Worm (Caenorhabditis elegans) whole organism, L1 larva: ENCODE measurements around the gene nspb-12.
A peak's percentile ranks its signal among the peaks of the same experiment; 100 is the strongest.

Experiments
- C04F5.9 ChIP-seq: sonication (generic microtip); optimal IDR thresholded peaks from 2 replicates; lab custom pipeline; 2016; ENCODE audit warnings: missing genetic modification characterization, missing compliant biosample characterization
- C16A3.4 ChIP-seq: fragments of 150-350 bp; optimal IDR thresholded peaks from 2 replicates; lab custom pipeline; 2014; ENCODE audit warnings: missing biosample characterization, missing genetic modification characterization
- C34B4.2 ChIP-seq: sonication (generic microtip); optimal IDR thresholded peaks from 2 replicates; lab custom pipeline; 2017; ENCODE audit warnings: mild to moderate bottlenecking, missing genetic modification characterization, missing compliant biosample characterization
- aly-2 ChIP-seq: fragments of 150-350 bp; optimal IDR thresholded peaks from 2 replicates; lab custom pipeline; 2014; ENCODE audit warnings: missing biosample characterization, missing genetic modification characterization
- ceh-8 ChIP-seq: fragments of 200-800 bp; sonication (Bioruptor generic); optimal IDR thresholded peaks from 2 replicates; lab custom pipeline; 2018; ENCODE audit warnings: mild to moderate bottlenecking, missing genetic modification characterization, moderate library complexity, missing compliant biosample characterization
- ceh-82 ChIP-seq, 3 experiments: fragments of 150-350 bp in 1 of 3; sonication (generic microtip) in 2 of 3; optimal IDR thresholded peaks; 2 replicates each; lab custom pipeline; 2014 to 2017; ENCODE audit warnings: missing biosample characterization in 3 of 3, missing genetic modification characterization in 3 of 3
- dsc-1 ChIP-seq: sonication (generic microtip); optimal IDR thresholded peaks from 2 replicates; lab custom pipeline; 2016; ENCODE audit warnings: mild to moderate bottlenecking, missing genetic modification characterization, missing compliant biosample characterization
- efl-1 ChIP-seq, 4 experiments: fragments of 150-350 bp; optimal IDR thresholded peaks in 3 of 4; peaks in 1 of 4; 1 replicate in 1 of 4; 2 replicates in 3 of 4; lab custom pipeline; 2014; ENCODE audit warnings: missing biosample characterization in 2 of 4, missing genetic modification characterization in 2 of 4, missing genetic modification reagents in 2 of 4
- efl-3 ChIP-seq: fragments of 200-800 bp; sonication (Bioruptor generic); optimal IDR thresholded peaks from 2 replicates; lab custom pipeline; 2018; ENCODE audit warnings: mild to moderate bottlenecking, missing genetic modification characterization, missing compliant biosample characterization
- egl-13 ChIP-seq: sonication (generic microtip); optimal IDR thresholded peaks from 2 replicates; lab custom pipeline; 2016; ENCODE audit warnings: missing genotype, missing genetic modification reagents, missing genetic modification characterization, missing compliant biosample characterization
- egl-27 ChIP-seq, 2 experiments: fragments of 150-350 bp in 1 of 2; sonication (generic microtip); optimal IDR thresholded peaks; 3 replicates each; lab custom pipeline; 2017 to 2018; ENCODE audit warnings: missing biosample characterization in 2 of 2, missing genetic modification characterization in 2 of 2, missing genetic modification reagents in 2 of 2
- elt-2 ChIP-seq: sonication (generic microtip); optimal IDR thresholded peaks from 2 replicates; lab custom pipeline; 2016; ENCODE audit warnings: missing genetic modification characterization, mild to moderate bottlenecking, inconsistent platforms, missing compliant biosample characterization, missing genetic modification reagents
- ets-5 ChIP-seq: fragments of 200-800 bp; sonication (Bioruptor generic); IDR thresholded peaks from 2 replicates; pipeline ENCODE4 v1.3.6; 2022; ENCODE audit warnings: missing genetic modification characterization, missing compliant biosample characterization
- fkh-10 ChIP-seq: sonication (generic microtip); optimal IDR thresholded peaks from 2 replicates; lab custom pipeline; 2017; ENCODE audit warnings: missing biosample characterization, missing genetic modification reagents, missing genetic modification characterization
- fkh-4 ChIP-seq: sonication (generic microtip); optimal IDR thresholded peaks from 2 replicates; lab custom pipeline; 2016; ENCODE audit warnings: missing compliant biosample characterization, missing genetic modification characterization, borderline replicate concordance
- fos-1 ChIP-seq: fragments of 150-350 bp; optimal IDR thresholded peaks from 2 replicates; lab custom pipeline; 2014; ENCODE audit warnings: missing biosample characterization, missing genetic modification characterization
- irx-1 ChIP-seq: sonication (generic microtip); optimal IDR thresholded peaks from 2 replicates; lab custom pipeline; 2016; ENCODE audit warnings: missing genetic modification characterization, missing compliant biosample characterization
- jun-1 ChIP-seq: fragments of 150-350 bp; optimal IDR thresholded peaks from 2 replicates; lab custom pipeline; 2014; ENCODE audit warnings: missing biosample characterization, missing genetic modification reagents, missing genetic modification characterization
- lin-13 ChIP-seq: fragments of 150-350 bp; optimal IDR thresholded peaks from 2 replicates; lab custom pipeline; 2014; ENCODE audit warnings: missing biosample characterization, missing genetic modification reagents, missing genetic modification characterization
- lin-15B ChIP-seq: fragments of 150-350 bp; sonication (generic microtip); optimal IDR thresholded peaks from 3 replicates; lab custom pipeline; 2014; ENCODE audit warnings: missing biosample characterization, missing genetic modification characterization
- lir-3 ChIP-seq: sonication (generic microtip); optimal IDR thresholded peaks from 2 replicates; lab custom pipeline; 2016; ENCODE audit warnings: mild to moderate bottlenecking, missing genetic modification characterization, moderate library complexity, missing compliant biosample characterization; ENCODE audit not compliant: poor library complexity
- lsy-2 ChIP-seq, 2 experiments: fragments of 150-350 bp; optimal IDR thresholded peaks; 2 replicates each; lab custom pipeline; 2014; ENCODE audit warnings: missing biosample characterization in 2 of 2, missing genetic modification characterization in 2 of 2
- mab-9 ChIP-seq: fragments of 200-800 bp; sonication (Bioruptor generic); IDR thresholded peaks from 2 replicates; pipeline ENCODE4 v1.3.6; 2022; ENCODE audit warnings: missing genetic modification reagents, missing genetic modification characterization, missing compliant biosample characterization
- mdl-1 ChIP-seq, 2 experiments: fragments of 150-350 bp; optimal IDR thresholded peaks; 2 replicates each; lab custom pipeline; 2014 to 2017; ENCODE audit warnings: missing biosample characterization in 2 of 2, missing genetic modification characterization in 2 of 2, inconsistent platforms in 1 of 2
- mep-1 ChIP-seq: fragments of 150-350 bp; optimal IDR thresholded peaks from 2 replicates; lab custom pipeline; 2014; ENCODE audit warnings: missing biosample characterization, missing genetic modification characterization
- nhr-19 ChIP-seq: fragments of 200-800 bp; sonication (Bioruptor generic); conservative IDR thresholded peaks from 2 replicates; pipeline ENCODE4 v1.3.6; 2022; ENCODE audit warnings: missing genetic modification characterization, missing compliant biosample characterization
- nhr-47 ChIP-seq: sonication (generic microtip); optimal IDR thresholded peaks from 2 replicates; lab custom pipeline; 2016; ENCODE audit warnings: mild to moderate bottlenecking, missing genetic modification characterization, moderate library complexity, missing compliant biosample characterization
- nhr-77 ChIP-seq: fragments of 150-350 bp; optimal IDR thresholded peaks from 2 replicates; lab custom pipeline; 2014; ENCODE audit warnings: missing biosample characterization, missing genetic modification characterization
- nhr-84 ChIP-seq: sonication (generic microtip); optimal IDR thresholded peaks from 2 replicates; lab custom pipeline; 2017; ENCODE audit warnings: missing biosample characterization, missing genetic modification characterization
- nhr-85 ChIP-seq: sonication (generic microtip); peaks from one replicate; lab custom pipeline; 2016; ENCODE audit warnings: missing genetic modification characterization, inconsistent platforms, missing compliant biosample characterization
- nhr-90 ChIP-seq: sonication (generic microtip); optimal IDR thresholded peaks from 2 replicates; lab custom pipeline; 2016; ENCODE audit warnings: mild to moderate bottlenecking, missing genetic modification characterization, missing compliant biosample characterization; ENCODE audit not compliant: poor library complexity
- pag-3 ChIP-seq: sonication (generic microtip); optimal IDR thresholded peaks from 2 replicates; lab custom pipeline; 2017; ENCODE audit warnings: missing genetic modification characterization, mild to moderate bottlenecking, missing compliant biosample characterization, antibody characterized with exemption, borderline replicate concordance; ENCODE audit not compliant: insufficient read depth
- pax-3 ChIP-seq: fragments of 200-800 bp; sonication (Bioruptor generic); optimal IDR thresholded peaks from 2 replicates; lab custom pipeline; 2018; ENCODE audit warnings: mild to moderate bottlenecking, missing genetic modification characterization, moderate library complexity, missing compliant biosample characterization
- pqm-1 ChIP-seq: sonication (generic microtip); optimal IDR thresholded peaks from 3 replicates; lab custom pipeline; 2017; ENCODE audit warnings: missing biosample characterization, missing genetic modification characterization
- rnt-1 ChIP-seq: sonication (generic microtip); optimal IDR thresholded peaks from 2 replicates; lab custom pipeline; 2016; ENCODE audit warnings: mild to moderate bottlenecking, missing genetic modification characterization, moderate library complexity, missing compliant biosample characterization
- skn-1 ChIP-seq: fragments of 150-350 bp; optimal IDR thresholded peaks from 2 replicates; lab custom pipeline; 2014; ENCODE audit warnings: missing biosample characterization, missing genetic modification characterization
- snpc-4 ChIP-seq: fragments of 150-350 bp; optimal IDR thresholded peaks from 2 replicates; lab custom pipeline; 2014; ENCODE audit warnings: missing biosample characterization, missing genetic modification characterization
- snu-23 ChIP-seq: sonication (generic microtip); optimal IDR thresholded peaks from 2 replicates; lab custom pipeline; 2016; ENCODE audit warnings: missing genetic modification characterization, missing compliant biosample characterization
- sptf-1 ChIP-seq: fragments of 150-350 bp; optimal IDR thresholded peaks from 2 replicates; lab custom pipeline; 2014; ENCODE audit warnings: missing biosample characterization, missing genetic modification characterization
- tbx-2 ChIP-seq: sonication (generic microtip); optimal IDR thresholded peaks from 2 replicates; lab custom pipeline; 2016; ENCODE audit warnings: missing genetic modification characterization, missing compliant biosample characterization
- tlp-1 ChIP-seq: fragments of 150-350 bp; optimal IDR thresholded peaks from 2 replicates; lab custom pipeline; 2014; ENCODE audit warnings: missing biosample characterization, missing genetic modification characterization
- unc-130 ChIP-seq: fragments of 150-350 bp; optimal IDR thresholded peaks from 2 replicates; lab custom pipeline; 2017; ENCODE audit warnings: missing biosample characterization, missing genetic modification characterization, inconsistent platforms
- unc-98 ChIP-seq: fragments of 200-800 bp; sonication (Bioruptor generic); IDR thresholded peaks from 2 replicates; pipeline ENCODE4 v1.3.6; 2022; ENCODE audit warnings: missing genetic modification characterization, missing compliant biosample characterization
- vab-15 ChIP-seq: sonication (generic microtip); optimal IDR thresholded peaks from 2 replicates; lab custom pipeline; 2017; ENCODE audit warnings: missing genotype, mild to moderate bottlenecking, missing genetic modification characterization, missing compliant biosample characterization
- xbp-1 ChIP-seq: sonication (generic microtip); optimal IDR thresholded peaks from 2 replicates; lab custom pipeline; 2016; ENCODE audit warnings: missing genetic modification characterization, missing compliant biosample characterization
- zag-1 ChIP-seq: fragments of 150-350 bp; optimal IDR thresholded peaks from 2 replicates; lab custom pipeline; 2014; ENCODE audit warnings: missing biosample characterization, missing genetic modification characterization
- zip-4 ChIP-seq: fragments of 200-800 bp; sonication (Bioruptor generic); optimal IDR thresholded peaks from 2 replicates; lab custom pipeline; 2018; ENCODE audit warnings: mild to moderate bottlenecking, missing genetic modification characterization, moderate library complexity, missing compliant biosample characterization
- ztf-11 ChIP-seq, 2 experiments: sonication (generic microtip); optimal IDR thresholded peaks; 2 replicates each; lab custom pipeline; 2016 to 2017; ENCODE audit warnings: missing genetic modification characterization in 2 of 2, missing biosample characterization in 1 of 2, missing compliant biosample characterization in 1 of 2

The nspb-12 gene

ce11 chrIII:5603439-5603986 is 34.9 kb upstream of the nspb-12 start, which contains the start of gene madf-11 (continued):
- peak; percentile 64 for TF ChIP-seq snpc-4 (tag; lab: Kevin White, UChicago)
- TF ChIP-seq nhr-19 (GFP tag; lab: Robert Waterston, UW): peak; percentile 56
- TF ChIP-seq mep-1 (tag; lab: Kevin White, UChicago): peak; percentile 76
- TF ChIP-seq nhr-84 (tag; lab: Kevin White, UChicago): no peak
- no peak for TF ChIP-seq pqm-1 (tag; lab: Kevin White, UChicago)
- peak; percentile 92 for TF ChIP-seq rnt-1 (tag; lab: Kevin White, UChicago)
- TF ChIP-seq nhr-85 (tag; lab: Kevin White, UChicago): peak; percentile 83
- TF ChIP-seq C16A3.4: peak; percentile 49
- peak; percentile 71 for TF ChIP-seq nhr-47 (tag; lab: Kevin White, UChicago)
- peak; percentile 75 for TF ChIP-seq snu-23
- TF ChIP-seq C04F5.9 (tag; lab: Kevin White, UChicago): peak; percentile 29
- TF ChIP-seq elt-2 (tag; lab: Kevin White, UChicago): no peak
- peak; percentile 36 for TF ChIP-seq pax-3 (tag; lab: Kevin White, UChicago)
- TF ChIP-seq fkh-10 (GFP tag; lab: Kevin White, UChicago): peak; percentile 29
- peak; percentile 10 for TF ChIP-seq irx-1
- TF ChIP-seq lir-3 (tag; lab: Kevin White, UChicago): peak; percentile 78

ce11 chrIII:5601999-5602398 is 33.4 kb upstream of the nspb-12 start:
- no peak for TF ChIP-seq vab-15
- TF ChIP-seq egl-27 (tag; optimal IDR thresholded peaks at IDR 0.05; lab: Kevin White, UChicago): no peak
- peak; percentile 57 for TF ChIP-seq xbp-1 (tag; lab: Kevin White, UChicago)
- peak; percentile 72 for TF ChIP-seq jun-1 (tag; lab: Kevin White, UChicago)
- peak; percentile 5 for TF ChIP-seq unc-130 (tag; lab: Kevin White, UChicago)
- no peak for TF ChIP-seq ets-5
- peak; percentile 55 to 70 for TF ChIP-seq lsy-2 (tag; optimal IDR thresholded peaks at IDR 0.05; lab: Kevin White, UChicago)
- no peak for TF ChIP-seq fkh-10 (GFP tag; lab: Kevin White, UChicago)
- peak; percentile 67 to 71 for TF ChIP-seq efl-1 (optimal IDR thresholded peaks at IDR 0.05; lab: Kevin White, UChicago)
- TF ChIP-seq efl-1 (GFP tag; optimal IDR thresholded peaks at IDR 0.05 in 1 of 2; lab: Kevin White, UChicago): peak; percentile 52 to 97
- TF ChIP-seq pag-3 (tag; lab: Kevin White, UChicago): no peak
- peak; percentile 25 for TF ChIP-seq C04F5.9 (tag; lab: Kevin White, UChicago)
- TF ChIP-seq efl-3 (GFP tag; lab: Kevin White, UChicago): no peak
- no peak for TF ChIP-seq fkh-4 (tag; lab: Kevin White, UChicago)
- no peak for TF ChIP-seq sptf-1 (tag; lab: Kevin White, UChicago)
- peak; percentile 58 for TF ChIP-seq aly-2
- peak; percentile 74 for TF ChIP-seq nhr-85 (tag; lab: Kevin White, UChicago)
- TF ChIP-seq ceh-8 (GFP tag; lab: Kevin White, UChicago): peak; percentile 43
- no peak for TF ChIP-seq tlp-1
- peak; percentile 78 for TF ChIP-seq nhr-90 (tag; lab: Kevin White, UChicago)
- peak; percentile 88 for TF ChIP-seq rnt-1 (tag; lab: Kevin White, UChicago)
- TF ChIP-seq mdl-1 (tag; optimal IDR thresholded peaks at IDR 0.05; lab: Kevin White, UChicago): peak in 1 of 2 experiments; percentile 76
- TF ChIP-seq fos-1 (tag; lab: Kevin White, UChicago): peak; percentile 16
- peak; percentile 48 for TF ChIP-seq lin-13
- peak; percentile 50 to 62 (median 58) for TF ChIP-seq ceh-82 (tag; optimal IDR thresholded peaks at IDR 0.05; lab: Kevin White, UChicago)
- peak; percentile 82 for TF ChIP-seq nhr-19 (GFP tag; lab: Robert Waterston, UW)
- no peak for TF ChIP-seq egl-13
- no peak for TF ChIP-seq zag-1 (tag; lab: Kevin White, UChicago)
- peak in 1 of 2 experiments; percentile 38 for TF ChIP-seq ztf-11 (tag; optimal IDR thresholded peaks at IDR 0.05; lab: Kevin White, UChicago)
- TF ChIP-seq dsc-1 (tag; lab: Kevin White, UChicago): peak; percentile 67
- TF ChIP-seq nhr-84 (tag; lab: Kevin White, UChicago): no peak
- TF ChIP-seq snu-23: peak; percentile 88
- 0 out of 2 replicates have a peak, but pooled peaks have one; percentile 20 for TF ChIP-seq mab-9
- TF ChIP-seq C34B4.2 (tag; lab: Kevin White, UChicago): no peak
- peak; percentile 77 for TF ChIP-seq nhr-77 (tag; lab: Kevin White, UChicago)
- peak; percentile 17 for TF ChIP-seq zip-4 (GFP tag; lab: Kevin White, UChicago)
- TF ChIP-seq nhr-47 (tag; lab: Kevin White, UChicago): peak; percentile 81
- peak; percentile 69 for TF ChIP-seq tbx-2
- TF ChIP-seq unc-98 (GFP tag; lab: Robert Waterston, UW): peak; percentile 56; the same call in 1 of the 2 replicates
- TF ChIP-seq skn-1 (tag; lab: Kevin White, UChicago): peak; percentile 58
- no peak for TF ChIP-seq pqm-1 (tag; lab: Kevin White, UChicago)
- TF ChIP-seq lin-15B (tag; lab: Kevin White, UChicago): peak; percentile 34
